Fruit fly (Drosophila melanogaster) whole organism, embryonic: Measurements from ENCODE around the gene Cyp4ac3.

ENCODE experiments used
- Atf3 ChIP-seq: fragments of 200-800 bp; sonication (Bioruptor generic); optimal IDR thresholded peaks from 3 replicates; lab custom pipeline; 2016; ENCODE audit warnings: missing biosample characterization, missing genetic modification characterization
- CG10147 ChIP-seq: fragments of 200-800 bp; sonication (Bioruptor generic); optimal IDR thresholded peaks from 2 replicates; lab custom pipeline; 2019; ENCODE audit warnings: missing biosample characterization, mild to moderate bottlenecking, missing genetic modification characterization, moderate library complexity
- CG11504 ChIP-seq: fragments of 200-800 bp; sonication (Bioruptor generic); optimal IDR thresholded peaks from 3 replicates; lab custom pipeline; 2019; ENCODE audit warnings: missing biosample characterization, mild to moderate bottlenecking, missing genetic modification characterization, moderate library complexity
- CG11695 ChIP-seq: fragments of 200-800 bp; sonication (Bioruptor generic); IDR thresholded peaks from 3 replicates; pipeline ENCODE4 v1.3.6; 2022; ENCODE audit warnings: missing biosample characterization, missing genetic modification characterization
- CG12104 ChIP-seq: fragments of 200-800 bp; sonication (Bioruptor generic); optimal IDR thresholded peaks from 3 replicates; lab custom pipeline; 2016; ENCODE audit warnings: missing biosample characterization, missing genetic modification characterization
- CG12219 ChIP-seq: fragments of 200-800 bp; sonication (Bioruptor generic); optimal IDR thresholded peaks from 3 replicates; lab custom pipeline; 2018; ENCODE audit warnings: missing biosample characterization, mild to moderate bottlenecking, missing genetic modification characterization
- CG12942 ChIP-seq: fragments of 200-800 bp; sonication (Bioruptor generic); optimal IDR thresholded peaks from 3 replicates; lab custom pipeline; 2016; ENCODE audit warnings: missing biosample characterization, missing genetic modification characterization
- CG15269 ChIP-seq: fragments of 200-800 bp; sonication (Bioruptor generic); optimal IDR thresholded peaks from 2 replicates; lab custom pipeline; 2018; ENCODE audit warnings: missing biosample characterization, mild to moderate bottlenecking, missing genetic modification characterization, moderate library complexity
- CG15601 ChIP-seq: fragments of 200-800 bp; sonication (Bioruptor generic); optimal IDR thresholded peaks from 3 replicates; lab custom pipeline; 2019; ENCODE audit warnings: missing biosample characterization, mild to moderate bottlenecking, missing genetic modification characterization, moderate library complexity
- CG1603 ChIP-seq: fragments of 200-800 bp; sonication (Bioruptor generic); optimal IDR thresholded peaks from 2 replicates; lab custom pipeline; 2019; ENCODE audit warnings: missing biosample characterization, mild to moderate bottlenecking, missing genetic modification characterization, moderate library complexity
- CG16815 ChIP-seq: fragments of 200-800 bp; sonication (Bioruptor generic); optimal IDR thresholded peaks from 3 replicates; lab custom pipeline; 2017; ENCODE audit warnings: missing biosample characterization, mild to moderate bottlenecking, missing genetic modification characterization
- CG16863 ChIP-seq: fragments of 200-800 bp; sonication (Bioruptor generic); optimal IDR thresholded peaks from 3 replicates; lab custom pipeline; 2016; ENCODE audit warnings: missing biosample characterization, missing genetic modification characterization
- CG18619 ChIP-seq: fragments of 200-800 bp; sonication (Bioruptor generic); optimal IDR thresholded peaks from 3 replicates; lab custom pipeline; 2017; ENCODE audit warnings: missing biosample characterization, mild to moderate bottlenecking, missing genetic modification characterization
- CG2129 ChIP-seq: fragments of 200-800 bp; sonication (Bioruptor generic); IDR thresholded peaks from 2 replicates; pipeline ENCODE4 v1.3.6; 2022; ENCODE audit warnings: missing biosample characterization, missing genetic modification characterization; ENCODE audit not compliant: partially characterized antibody
- CG30431 ChIP-seq: fragments of 200-800 bp; sonication (Bioruptor generic); optimal IDR thresholded peaks from 2 replicates; lab custom pipeline; 2017; ENCODE audit warnings: missing biosample characterization, missing genetic modification characterization
- CG31441 ChIP-seq: fragments of 200-800 bp; sonication (Bioruptor generic); IDR thresholded peaks from 2 replicates; pipeline ENCODE4 v1.3.6; 2022; ENCODE audit warnings: missing biosample characterization, missing genetic modification characterization
- CG3281 ChIP-seq: fragments of 200-800 bp; sonication (Bioruptor generic); optimal IDR thresholded peaks from 3 replicates; lab custom pipeline; 2017; ENCODE audit warnings: missing biosample characterization, mild to moderate bottlenecking, missing genetic modification characterization
- CG34376 ChIP-seq: fragments of 200-800 bp; sonication (Bioruptor generic); optimal IDR thresholded peaks from 2 replicates; lab custom pipeline; 2018; ENCODE audit warnings: missing biosample characterization, mild to moderate bottlenecking, missing genetic modification characterization
- CG34422 ChIP-seq: fragments of 200-800 bp; sonication (Bioruptor generic); IDR thresholded peaks from 3 replicates; pipeline ENCODE4 v1.3.6; 2022; ENCODE audit warnings: missing biosample characterization, missing genetic modification characterization
- CG3838 ChIP-seq: fragments of 200-800 bp; sonication (Bioruptor generic); optimal IDR thresholded peaks from 3 replicates; lab custom pipeline; 2016; ENCODE audit warnings: missing biosample characterization, missing genetic modification characterization
- CG6683 ChIP-seq: fragments of 200-800 bp; sonication (Bioruptor generic); optimal IDR thresholded peaks from 2 replicates; lab custom pipeline; 2017; ENCODE audit warnings: missing biosample characterization, mild to moderate bottlenecking, missing genetic modification characterization, missing genetic modification reagents
- CG8924 ChIP-seq: fragments of 200-800 bp; optimal IDR thresholded peaks from 3 replicates; lab custom pipeline; 2019; ENCODE audit warnings: missing biosample characterization, mild to moderate bottlenecking, missing genetic modification characterization, moderate library complexity
- CG9215 ChIP-seq: fragments of 200-800 bp; sonication (Bioruptor generic); IDR thresholded peaks from 2 replicates; pipeline ENCODE4 v1.3.6; 2022; ENCODE audit warnings: missing biosample characterization, missing genetic modification characterization
- CG9797 ChIP-seq: fragments of 200-800 bp; sonication (Bioruptor generic); optimal IDR thresholded peaks from 3 replicates; lab custom pipeline; 2018; ENCODE audit warnings: missing biosample characterization, mild to moderate bottlenecking, missing genetic modification characterization
- Camta ChIP-seq: fragments of 200-800 bp; sonication (Bioruptor generic); optimal IDR thresholded peaks from 2 replicates; lab custom pipeline; 2016; ENCODE audit warnings: missing biosample characterization, missing genetic modification characterization
- E2f2 ChIP-seq: fragments of 200-800 bp; sonication (Bioruptor generic); IDR thresholded peaks from 2 replicates; pipeline ENCODE4 v1.3.6; 2022; ENCODE audit warnings: missing biosample characterization, missing genetic modification characterization
- ERR ChIP-seq: fragments of 200-800 bp; sonication (Bioruptor generic); optimal IDR thresholded peaks from 2 replicates; lab custom pipeline; 2016; ENCODE audit warnings: missing biosample characterization, missing genetic modification characterization
- Hr51 ChIP-seq, 2 experiments: fragments of 200-800 bp; sonication (Bioruptor generic); optimal IDR thresholded peaks; 2 replicates in 1 of 2; 3 replicates in 1 of 2; lab custom pipeline; 2016 to 2018; ENCODE audit warnings: missing biosample characterization in 2 of 2, missing genetic modification characterization in 2 of 2, mild to moderate bottlenecking in 1 of 2, moderate library complexity in 1 of 2
- Myb ChIP-seq: fragments of 200-800 bp; sonication (Bioruptor generic); optimal IDR thresholded peaks from 2 replicates; lab custom pipeline; 2016; ENCODE audit warnings: missing biosample characterization, missing genetic modification characterization
- NC2α ChIP-seq: fragments of 200-800 bp; sonication (Bioruptor generic); optimal IDR thresholded peaks from 2 replicates; lab custom pipeline; 2016; ENCODE audit warnings: missing biosample characterization, missing genetic modification characterization
- Ssrp ChIP-seq: fragments of 200-800 bp; sonication (Bioruptor generic); optimal IDR thresholded peaks from 2 replicates; lab custom pipeline; 2018; ENCODE audit warnings: missing biosample characterization, mild to moderate bottlenecking, missing genetic modification characterization, moderate library complexity
- Tbp ChIP-seq: fragments of >200 bp; optimal IDR thresholded peaks from 2 replicates; lab custom pipeline; 2018; ENCODE audit warnings: missing biosample characterization, missing genetic modification characterization
- Xbp1 ChIP-seq: fragments of 200-800 bp; sonication (Bioruptor generic); optimal IDR thresholded peaks from 3 replicates; lab custom pipeline; 2016; ENCODE audit warnings: missing biosample characterization, mild to moderate bottlenecking, missing genetic modification characterization
- bigmax ChIP-seq: fragments of 200-800 bp; sonication (Bioruptor generic); optimal IDR thresholded peaks from 2 replicates; lab custom pipeline; 2018; ENCODE audit warnings: missing biosample characterization, mild to moderate bottlenecking, missing genetic modification characterization
- cato ChIP-seq: fragments of 200-800 bp; sonication (Bioruptor generic); optimal IDR thresholded peaks from 2 replicates; lab custom pipeline; 2016; ENCODE audit warnings: missing biosample characterization, missing genetic modification characterization, borderline replicate concordance
- danr ChIP-seq: fragments of 200-800 bp; sonication (Bioruptor generic); IDR thresholded peaks from 2 replicates; pipeline ENCODE4 v1.3.6; 2022; ENCODE audit warnings: missing biosample characterization, missing genetic modification characterization
- gro ChIP-seq: fragments of 200-800 bp; sonication (Bioruptor generic); optimal IDR thresholded peaks from 2 replicates; lab custom pipeline; 2016; ENCODE audit warnings: missing biosample characterization, missing genetic modification characterization
- lab ChIP-seq: fragments of 200-800 bp; sonication (Bioruptor generic); optimal IDR thresholded peaks from 3 replicates; lab custom pipeline; 2017; ENCODE audit warnings: missing biosample characterization, missing genetic modification characterization, mild to moderate bottlenecking, moderate library complexity, missing genetic modification reagents
- lmd ChIP-seq: fragments of 200-800 bp; sonication (Bioruptor generic); IDR thresholded peaks from 2 replicates; pipeline ENCODE4 v1.3.6; 2022; ENCODE audit warnings: missing biosample characterization, missing genetic modification characterization
- onecut ChIP-seq: fragments of 200-800 bp; sonication (Bioruptor generic); IDR thresholded peaks from 2 replicates; pipeline ENCODE4 v1.3.6; 2022; ENCODE audit warnings: missing biosample characterization, missing genetic modification characterization
- pum ChIP-seq: fragments of 200-800 bp; sonication (Bioruptor generic); optimal IDR thresholded peaks from 2 replicates; lab custom pipeline; 2016; ENCODE audit warnings: missing biosample characterization, missing genetic modification characterization
- repo ChIP-seq: fragments of 200-800 bp; sonication (Bioruptor generic); optimal IDR thresholded peaks from 2 replicates; lab custom pipeline; 2016; ENCODE audit warnings: missing biosample characterization, missing genetic modification characterization
- row ChIP-seq: fragments of 200-800 bp; sonication (Bioruptor generic); IDR thresholded peaks from 3 replicates; pipeline ENCODE4 v1.3.6; 2022; ENCODE audit warnings: missing biosample characterization, missing genetic modification characterization
- sna ChIP-seq: fragments of 200-800 bp; sonication (Bioruptor generic); IDR thresholded peaks from 2 replicates; pipeline ENCODE4 v1.3.6; 2022; ENCODE audit warnings: missing biosample characterization, missing genetic modification characterization; ENCODE audit not compliant: partially characterized antibody
- sug ChIP-seq: fragments of 200-800 bp; optimal IDR thresholded peaks from 2 replicates; lab custom pipeline; 2019; ENCODE audit warnings: missing biosample characterization, mild to moderate bottlenecking, missing genetic modification characterization, moderate library complexity
- tgo ChIP-seq: fragments of 200-800 bp; sonication (Bioruptor generic); IDR thresholded peaks from 3 replicates; pipeline ENCODE4 v1.3.6; 2022; ENCODE audit warnings: missing biosample characterization, missing genetic modification characterization
- trem ChIP-seq: fragments of 200-800 bp; optimal IDR thresholded peaks from 3 replicates; lab custom pipeline; 2019; ENCODE audit warnings: missing biosample characterization, mild to moderate bottlenecking, missing genetic modification characterization, moderate library complexity
- trh ChIP-seq: fragments of 200-800 bp; sonication (Bioruptor generic); optimal IDR thresholded peaks from 2 replicates; lab custom pipeline; 2016; ENCODE audit warnings: missing biosample characterization, missing genetic modification characterization
- unpg ChIP-seq: fragments of 200-800 bp; sonication (Bioruptor generic); optimal IDR thresholded peaks from 3 replicates; lab custom pipeline; 2018; ENCODE audit warnings: missing biosample characterization, mild to moderate bottlenecking, missing genetic modification characterization, moderate library complexity

Cyp4ac3 gene

dm6 chr2L:5303044-5303904 lies 35.0 kb downstream of the Cyp4ac3 start (continued):
- no peak for TF ChIP-seq bigmax (GFP tag; lab: Kevin White, UChicago)
- TF ChIP-seq CG16863: no peak
- TF ChIP-seq CG30431 (GFP tag; lab: Kevin White, UChicago): no peak
- no peak for TF ChIP-seq CG9797 (GFP tag; lab: Kevin White, UChicago)
- no peak for TF ChIP-seq CG12219 (GFP tag; lab: Kevin White, UChicago)
- peak; percentile 10 for TF ChIP-seq unpg
- TF ChIP-seq CG9215 (GFP tag; lab: Robert Waterston, UW): no peak
- TF ChIP-seq trh (GFP tag; lab: Kevin White, UChicago): no peak
- TF ChIP-seq sug (tag; lab: Kevin White, UChicago): peak; percentile 4
- TF ChIP-seq danr (GFP tag; lab: Robert Waterston, UW): no peak
- no peak for TF ChIP-seq CG34422 (GFP tag; lab: Robert Waterston, UW)
- TF ChIP-seq pum (GFP tag; lab: Kevin White, UChicago): no peak
- no peak for TF ChIP-seq CG10147 (GFP tag; lab: Kevin White, UChicago)
- TF ChIP-seq Ssrp: no peak
- TF ChIP-seq CG31441 (GFP tag; lab: Robert Waterston, UW): 0 out of 2 replicates have a peak, but pooled peaks have one; percentile 8
- no peak for TF ChIP-seq CG12104 (GFP tag; lab: Kevin White, UChicago)
- no peak for TF ChIP-seq trem (tag; lab: Kevin White, UChicago)
- TF ChIP-seq CG15601 (tag; lab: Kevin White, UChicago): peak; percentile 42
- TF ChIP-seq CG3838 (GFP tag; lab: Kevin White, UChicago): no peak
- TF ChIP-seq gro: no peak
- TF ChIP-seq Myb (GFP tag; lab: Kevin White, UChicago): no peak
- no peak for TF ChIP-seq CG8924 (tag; lab: Kevin White, UChicago)
- TF ChIP-seq CG2129 (GFP tag; lab: Robert Waterston, UW): no peak
- TF ChIP-seq Atf3: no peak
- peak; percentile 10 for TF ChIP-seq Camta (GFP tag; lab: Kevin White, UChicago)
- no peak for TF ChIP-seq Tbp (GFP tag; lab: Kevin White, UChicago)
- TF ChIP-seq CG6683: no peak
- TF ChIP-seq onecut (GFP tag; lab: Robert Waterston, UW): peak; percentile 21; the same call in 1 of the 2 replicates
- peak; percentile 12 for TF ChIP-seq CG3281 (GFP tag; lab: Kevin White, UChicago)
- TF ChIP-seq CG34376: peak; percentile 1
- no peak for TF ChIP-seq lmd
- TF ChIP-seq Xbp1 (GFP tag; lab: Kevin White, UChicago): no peak
- no peak for TF ChIP-seq cato
- TF ChIP-seq row (GFP tag; lab: Robert Waterston, UW): no peak; the same call in 2 of the 3 replicates
- no peak for TF ChIP-seq Hr51 (GFP tag; optimal IDR thresholded peaks at IDR 0.05; lab: Kevin White, UChicago)
- TF ChIP-seq CG12942 (GFP tag; lab: Kevin White, UChicago): no peak
- TF ChIP-seq NC2α (GFP tag; lab: Kevin White, UChicago): no peak
- TF ChIP-seq tgo (GFP tag; lab: Robert Waterston, UW): no peak
- peak; percentile 24 for TF ChIP-seq CG11504
- no peak for TF ChIP-seq E2f2
- TF ChIP-seq ERR: no peak
- peak; percentile 8 for TF ChIP-seq CG15269 (tag; lab: Kevin White, UChicago)
- peak; percentile 69 for TF ChIP-seq lab (GFP tag; lab: Kevin White, UChicago)
- TF ChIP-seq CG11695 (GFP tag; lab: Robert Waterston, UW): no peak
- peak; percentile 37 for TF ChIP-seq CG1603 (tag; lab: Kevin White, UChicago)
- TF ChIP-seq CG16815 (GFP tag; lab: Kevin White, UChicago): no peak
- no peak for TF ChIP-seq sna (GFP tag; lab: Robert Waterston, UW)
- TF ChIP-seq CG18619 (GFP tag; lab: Kevin White, UChicago): no peak
- TF ChIP-seq repo: no peak
